Fruit fly (Drosophila melanogaster) whole organism, wandering third instar larva: Measurements from ENCODE around the gene CG31815.

Experiments used
- CG9705 ChIP-seq: fragments of 200-800 bp; sonication (Bioruptor generic); optimal IDR thresholded peaks from 2 replicates; lab custom pipeline; 2018; ENCODE audit warnings: missing biosample characterization, mild to moderate bottlenecking, missing genetic modification characterization
- Dif ChIP-seq: fragments of 200-275, 200-300 bp; sonication (Bioruptor generic); optimal IDR thresholded peaks from 2 replicates; lab custom pipeline; 2018; ENCODE audit warnings: missing biosample characterization, missing genetic modification characterization; ENCODE audit not compliant: partially characterized antibody
- Mio ChIP-seq: sonication (Bioruptor generic); optimal IDR thresholded peaks from 2 replicates; lab custom pipeline; 2016; ENCODE audit warnings: missing biosample characterization, missing genetic modification characterization
- Myc ChIP-seq: fragments of >200 bp; optimal IDR thresholded peaks from 2 replicates; lab custom pipeline; 2017
- Rel ChIP-seq, 2 experiments: fragments of 200-800 bp; sonication (Bioruptor generic) in 1 of 2; optimal IDR thresholded peaks; 2 replicates in 1 of 2; 3 replicates in 1 of 2; lab custom pipeline; 2016 to 2019; ENCODE audit warnings: mild to moderate bottlenecking in 2 of 2, missing biosample characterization in 2 of 2, missing genetic modification characterization in 2 of 2, moderate library complexity in 1 of 2
- br ChIP-seq: fragments of 200-800 bp; sonication (Bioruptor generic); optimal IDR thresholded peaks from 2 replicates; lab custom pipeline; 2016; ENCODE audit warnings: missing biosample characterization, missing genetic modification characterization
- fru ChIP-seq: fragments of 200-800 bp; sonication (Bioruptor generic); optimal IDR thresholded peaks from 3 replicates; lab custom pipeline; 2016; ENCODE audit warnings: missing biosample characterization, mild to moderate bottlenecking, missing genetic modification characterization
- h ChIP-seq: fragments of 200-800 bp; sonication (Bioruptor generic); optimal IDR thresholded peaks from 3 replicates; lab custom pipeline; 2016; ENCODE audit warnings: missing biosample characterization, mild to moderate bottlenecking, missing genetic modification characterization
- lola ChIP-seq: fragments of >200 bp; optimal IDR thresholded peaks from 2 replicates; lab custom pipeline; 2017; ENCODE audit warnings: missing biosample characterization, missing genetic modification characterization
- pan ChIP-seq: fragments of >200 bp; optimal IDR thresholded peaks from 2 replicates; lab custom pipeline; 2017
- psq ChIP-seq: fragments of 200-800 bp; sonication (Bioruptor generic); optimal IDR thresholded peaks from 3 replicates; lab custom pipeline; 2017; ENCODE audit warnings: missing biosample characterization, mild to moderate bottlenecking, missing genetic modification characterization, moderate library complexity
- usp ChIP-seq: fragments of >200 bp; optimal IDR thresholded peaks from 2 replicates; lab custom pipeline; 2017; ENCODE audit warnings: missing biosample characterization, missing genetic modification characterization
- woc ChIP-seq: sonication (Bioruptor generic); optimal IDR thresholded peaks from 2 replicates; lab custom pipeline; 2016; ENCODE audit warnings: missing biosample characterization, mild to moderate bottlenecking, missing genetic modification characterization

- TF ChIP-seq br: peak; percentile 32
- no peak for TF ChIP-seq Mio
- peak; percentile 49 for TF ChIP-seq h (GFP tag; lab: Kevin White, UChicago)
- peak; percentile 99 for TF ChIP-seq Dif (GFP tag; lab: Kevin White, UChicago)
- TF ChIP-seq usp (GFP tag; lab: Kevin White, UChicago): no peak
- peak; percentile 42 for TF ChIP-seq psq (GFP tag; lab: Kevin White, UChicago)
- peak; percentile 48 for TF ChIP-seq fru (GFP tag; lab: Kevin White, UChicago)
- TF ChIP-seq woc (GFP tag; lab: Kevin White, UChicago): peak; percentile 71
- TF ChIP-seq Rel (GFP tag; optimal IDR thresholded peaks at IDR 0.05; lab: Kevin White, UChicago): no peak
- TF ChIP-seq Rel (tag; optimal IDR thresholded peaks at IDR 0.05; lab: Kevin White, UChicago): peak; percentile 4
- TF ChIP-seq Myc (lab: Kevin White, UChicago): peak; percentile 90
- TF ChIP-seq pan (lab: Kevin White, UChicago): no peak
- no peak for TF ChIP-seq CG9705 (GFP tag; lab: Kevin White, UChicago)
- no peak for TF ChIP-seq lola
These were observed 51.1 kb downstream of the CG31815 start for dm6 chr2L:16656692-16657109.
